Worm (Caenorhabditis elegans) whole organism, L2 larva: ENCODE results near the gene eif-3.B.

Source experiments
- C34F6.9 ChIP-seq: fragments of 150-350 bp; optimal IDR thresholded peaks from 2 replicates; lab custom pipeline; 2014; ENCODE audit warnings: missing biosample characterization, missing genetic modification characterization
- F13H6.1 ChIP-seq: sonication (generic microtip); optimal IDR thresholded peaks from 2 replicates; lab custom pipeline; 2016; ENCODE audit warnings: missing genetic modification characterization, missing compliant biosample characterization
- elt-3 ChIP-seq: sonication (generic microtip); optimal IDR thresholded peaks from 2 replicates; lab custom pipeline; 2017; ENCODE audit warnings: missing biosample characterization, missing genetic modification characterization
- mbf-1 ChIP-seq: sonication (generic microtip); optimal IDR thresholded peaks from 2 replicates; lab custom pipeline; 2017; ENCODE audit warnings: missing biosample characterization, missing genetic modification characterization
- nhr-11 ChIP-seq: fragments of 150-350 bp; optimal IDR thresholded peaks from 2 replicates; lab custom pipeline; 2014; ENCODE audit warnings: missing biosample characterization, missing genetic modification characterization
- nhr-237 ChIP-seq: fragments of 150-350 bp; optimal IDR thresholded peaks from 2 replicates; lab custom pipeline; 2014; ENCODE audit warnings: missing biosample characterization, missing genetic modification characterization
- nhr-77 ChIP-seq: fragments of 150-350 bp; optimal IDR thresholded peaks from 2 replicates; lab custom pipeline; 2014; ENCODE audit warnings: missing biosample characterization, missing genetic modification characterization
- sma-9 ChIP-seq, 2 experiments: fragments of 150-350 bp in 1 of 2; sonication (generic microtip) in 1 of 2; optimal IDR thresholded peaks; 2 replicates each; lab custom pipeline; 2014 to 2016; ENCODE audit warnings: missing genetic modification characterization in 2 of 2, mild to moderate bottlenecking in 1 of 2, missing biosample characterization in 1 of 2, missing compliant biosample characterization in 1 of 2, missing genetic modification reagents in 1 of 2, moderate library complexity in 1 of 2
- snpc-4 ChIP-seq: fragments of 150-350 bp; optimal IDR thresholded peaks from 2 replicates; lab custom pipeline; 2014; ENCODE audit warnings: missing biosample characterization, missing genetic modification characterization
- unc-55 ChIP-seq: fragments of 150-350 bp; sonication (generic microtip); optimal IDR thresholded peaks from 3 replicates; lab custom pipeline; 2014; ENCODE audit warnings: missing biosample characterization, missing genetic modification reagents, missing genetic modification characterization
- unc-62 ChIP-seq: fragments of 150-350 bp; optimal IDR thresholded peaks from 2 replicates; lab custom pipeline; 2014; ENCODE audit warnings: missing biosample characterization, missing genetic modification reagents, missing genetic modification characterization
- ztf-11 ChIP-seq: sonication (generic microtip); optimal IDR thresholded peaks from 2 replicates; lab custom pipeline; 2017; ENCODE audit warnings: missing biosample characterization, missing genetic modification characterization

DNA sequence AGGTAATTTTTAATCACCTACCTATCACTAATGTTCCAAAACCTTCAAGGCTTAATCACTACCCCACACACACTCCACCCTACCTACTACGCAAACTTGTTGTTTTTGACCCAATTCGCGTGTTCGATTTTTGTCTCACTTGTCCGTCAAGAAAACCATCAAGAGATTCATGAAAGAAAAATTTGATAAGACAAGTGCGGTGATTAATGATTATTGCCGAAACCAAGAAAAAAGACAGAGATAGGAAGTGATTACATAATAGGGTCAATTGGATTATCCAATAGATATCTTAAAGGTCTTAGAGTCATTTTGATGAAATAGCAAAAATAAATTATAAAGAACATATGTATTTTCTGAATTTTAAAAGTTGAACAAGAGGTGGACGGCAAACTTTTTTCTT is 49.0 kb downstream of the eif-3.B start:
- TF ChIP-seq nhr-237 (tag; lab: Kevin White, UChicago) (no peak), mbf-1 (tag; lab: Kevin White, UChicago) (no peak), nhr-77 (tag; lab: Kevin White, UChicago) (no peak), F13H6.1 (no peak), snpc-4 (no peak), nhr-11 (tag; lab: Kevin White, UChicago) (no peak), unc-55 (no peak), elt-3 (no peak), unc-62 (GFP tag; lab: Kevin White, UChicago) (no peak), ztf-11 (tag; lab: Kevin White, UChicago) (no peak), C34F6.9 (no peak), sma-9 (GFP tag; optimal IDR thresholded peaks at IDR 0.05; lab: Kevin White, UChicago) (no peak), sma-9 (tag; optimal IDR thresholded peaks at IDR 0.05; lab: Kevin White, UChicago) (no peak)
